Worm (Caenorhabditis elegans) whole organism, L1 larva: ENCODE data around the gene C04E6.13.

Experiments used
- C34B4.2 ChIP-seq: sonication (generic microtip); optimal IDR thresholded peaks from 2 replicates; lab custom pipeline; 2017; ENCODE audit warnings: mild to moderate bottlenecking, missing genetic modification characterization, missing compliant biosample characterization
- F16B12.6 ChIP-seq: fragments of 150-350 bp; optimal IDR thresholded peaks from 2 replicates; lab custom pipeline; 2014; ENCODE audit warnings: missing biosample characterization, missing genetic modification characterization
- Y116A8C.19 ChIP-seq: sonication (generic microtip); optimal IDR thresholded peaks from 2 replicates; lab custom pipeline; 2016; ENCODE audit warnings: missing compliant biosample characterization, missing genetic modification characterization, borderline replicate concordance
- aha-1 ChIP-seq: fragments of 150-350 bp; optimal IDR thresholded peaks from 2 replicates; lab custom pipeline; 2014; ENCODE audit warnings: missing biosample characterization, missing genetic modification characterization
- alr-1 ChIP-seq: fragments of 200-800 bp; sonication (Bioruptor generic); optimal IDR thresholded peaks from 2 replicates; lab custom pipeline; 2018; ENCODE audit warnings: borderline replicate concordance, mild to moderate bottlenecking, missing genetic modification characterization, missing compliant biosample characterization
- aly-2 ChIP-seq: fragments of 150-350 bp; optimal IDR thresholded peaks from 2 replicates; lab custom pipeline; 2014; ENCODE audit warnings: missing biosample characterization, missing genetic modification characterization
- ceh-8 ChIP-seq: fragments of 200-800 bp; sonication (Bioruptor generic); optimal IDR thresholded peaks from 2 replicates; lab custom pipeline; 2018; ENCODE audit warnings: mild to moderate bottlenecking, missing genetic modification characterization, moderate library complexity, missing compliant biosample characterization
- ceh-82 ChIP-seq, 3 experiments: fragments of 150-350 bp in 1 of 3; sonication (generic microtip) in 2 of 3; optimal IDR thresholded peaks; 2 replicates each; lab custom pipeline; 2014 to 2017; ENCODE audit warnings: missing biosample characterization in 3 of 3, missing genetic modification characterization in 3 of 3
- ceh-88 ChIP-seq: fragments of 200-800 bp; sonication (Bioruptor generic); IDR thresholded peaks from 2 replicates; pipeline ENCODE4 v1.3.6; 2022; ENCODE audit warnings: missing genetic modification characterization, missing compliant biosample characterization
- dpl-1 ChIP-seq, 3 experiments: fragments of 150-350 bp in 2 of 3; sonication (generic microtip) in 1 of 3; optimal IDR thresholded peaks; 2 replicates each; lab custom pipeline; 2014 to 2017; ENCODE audit warnings: missing biosample characterization in 3 of 3, missing genetic modification characterization in 3 of 3, missing genetic modification reagents in 3 of 3
- efl-1 ChIP-seq, 4 experiments: fragments of 150-350 bp; optimal IDR thresholded peaks in 3 of 4; peaks in 1 of 4; 1 replicate in 1 of 4; 2 replicates in 3 of 4; lab custom pipeline; 2014; ENCODE audit warnings: missing biosample characterization in 2 of 4, missing genetic modification characterization in 2 of 4, missing genetic modification reagents in 2 of 4
- egl-13 ChIP-seq: sonication (generic microtip); optimal IDR thresholded peaks from 2 replicates; lab custom pipeline; 2016; ENCODE audit warnings: missing genotype, missing genetic modification reagents, missing genetic modification characterization, missing compliant biosample characterization
- elt-2 ChIP-seq: sonication (generic microtip); optimal IDR thresholded peaks from 2 replicates; lab custom pipeline; 2016; ENCODE audit warnings: missing genetic modification characterization, mild to moderate bottlenecking, inconsistent platforms, missing compliant biosample characterization, missing genetic modification reagents
- elt-3 ChIP-seq, 6 experiments: fragments of 150-350 bp in 1 of 6; sonication (generic microtip); optimal IDR thresholded peaks; 2 replicates each; lab custom pipeline; 2017 to 2018; ENCODE audit warnings: missing biosample characterization in 6 of 6, missing genetic modification characterization in 6 of 6, inconsistent platforms in 1 of 6
- fkh-8 ChIP-seq: sonication (generic microtip); optimal IDR thresholded peaks from 2 replicates; lab custom pipeline; 2016; ENCODE audit warnings: mild to moderate bottlenecking, missing genetic modification characterization, missing compliant biosample characterization
- hlh-4 ChIP-seq: sonication (generic microtip); optimal IDR thresholded peaks from 2 replicates; lab custom pipeline; 2016; ENCODE audit warnings: mild to moderate bottlenecking, missing genetic modification characterization, missing compliant biosample characterization
- hpl-2 ChIP-seq: fragments of 150-350 bp; optimal IDR thresholded peaks from 2 replicates; lab custom pipeline; 2014; ENCODE audit warnings: missing biosample characterization, missing genetic modification reagents, missing genetic modification characterization
- irx-1 ChIP-seq: sonication (generic microtip); optimal IDR thresholded peaks from 2 replicates; lab custom pipeline; 2016; ENCODE audit warnings: missing genetic modification characterization, missing compliant biosample characterization
- jun-1 ChIP-seq: fragments of 150-350 bp; optimal IDR thresholded peaks from 2 replicates; lab custom pipeline; 2014; ENCODE audit warnings: missing biosample characterization, missing genetic modification reagents, missing genetic modification characterization
- lin-14 ChIP-seq: fragments of 200-800 bp; sonication (Bioruptor generic); optimal IDR thresholded peaks from 2 replicates; lab custom pipeline; 2018; ENCODE audit warnings: mild to moderate bottlenecking, missing genetic modification characterization, moderate library complexity, missing compliant biosample characterization
- lin-15B ChIP-seq: fragments of 150-350 bp; sonication (generic microtip); optimal IDR thresholded peaks from 3 replicates; lab custom pipeline; 2014; ENCODE audit warnings: missing biosample characterization, missing genetic modification characterization
- mdl-1 ChIP-seq, 2 experiments: fragments of 150-350 bp; optimal IDR thresholded peaks; 2 replicates each; lab custom pipeline; 2014 to 2017; ENCODE audit warnings: missing biosample characterization in 2 of 2, missing genetic modification characterization in 2 of 2, inconsistent platforms in 1 of 2
- mep-1 ChIP-seq: fragments of 150-350 bp; optimal IDR thresholded peaks from 2 replicates; lab custom pipeline; 2014; ENCODE audit warnings: missing biosample characterization, missing genetic modification characterization
- nhr-11 ChIP-seq: fragments of 150-350 bp; optimal IDR thresholded peaks from 2 replicates; lab custom pipeline; 2014; ENCODE audit warnings: missing biosample characterization, missing genetic modification characterization
- nhr-12 ChIP-seq: sonication (generic microtip); optimal IDR thresholded peaks from 2 replicates; lab custom pipeline; 2017; ENCODE audit warnings: missing biosample characterization, missing genetic modification characterization
- nhr-19 ChIP-seq: fragments of 200-800 bp; sonication (Bioruptor generic); conservative IDR thresholded peaks from 2 replicates; pipeline ENCODE4 v1.3.6; 2022; ENCODE audit warnings: missing genetic modification characterization, missing compliant biosample characterization
- nhr-20 ChIP-seq: sonication (generic microtip); optimal IDR thresholded peaks from 2 replicates; lab custom pipeline; 2016; ENCODE audit warnings: mild to moderate bottlenecking, missing genetic modification characterization, missing compliant biosample characterization
- nhr-28 ChIP-seq: fragments of 150-350 bp; optimal IDR thresholded peaks from 2 replicates; lab custom pipeline; 2014; ENCODE audit warnings: missing biosample characterization, missing genetic modification characterization
- nhr-47 ChIP-seq: sonication (generic microtip); optimal IDR thresholded peaks from 2 replicates; lab custom pipeline; 2016; ENCODE audit warnings: mild to moderate bottlenecking, missing genetic modification characterization, moderate library complexity, missing compliant biosample characterization
- pax-3 ChIP-seq: fragments of 200-800 bp; sonication (Bioruptor generic); optimal IDR thresholded peaks from 2 replicates; lab custom pipeline; 2018; ENCODE audit warnings: mild to moderate bottlenecking, missing genetic modification characterization, moderate library complexity, missing compliant biosample characterization
- skn-1 ChIP-seq: fragments of 150-350 bp; optimal IDR thresholded peaks from 2 replicates; lab custom pipeline; 2014; ENCODE audit warnings: missing biosample characterization, missing genetic modification characterization
- snu-23 ChIP-seq: sonication (generic microtip); optimal IDR thresholded peaks from 2 replicates; lab custom pipeline; 2016; ENCODE audit warnings: missing genetic modification characterization, missing compliant biosample characterization
- tlp-1 ChIP-seq: fragments of 150-350 bp; optimal IDR thresholded peaks from 2 replicates; lab custom pipeline; 2014; ENCODE audit warnings: missing biosample characterization, missing genetic modification characterization
- unc-86 ChIP-seq: sonication (generic microtip); optimal IDR thresholded peaks from 2 replicates; lab custom pipeline; 2016; ENCODE audit warnings: missing genetic modification characterization, missing compliant biosample characterization
- zag-1 ChIP-seq: fragments of 150-350 bp; optimal IDR thresholded peaks from 2 replicates; lab custom pipeline; 2014; ENCODE audit warnings: missing biosample characterization, missing genetic modification characterization

C04E6.13 gene

DNA sequence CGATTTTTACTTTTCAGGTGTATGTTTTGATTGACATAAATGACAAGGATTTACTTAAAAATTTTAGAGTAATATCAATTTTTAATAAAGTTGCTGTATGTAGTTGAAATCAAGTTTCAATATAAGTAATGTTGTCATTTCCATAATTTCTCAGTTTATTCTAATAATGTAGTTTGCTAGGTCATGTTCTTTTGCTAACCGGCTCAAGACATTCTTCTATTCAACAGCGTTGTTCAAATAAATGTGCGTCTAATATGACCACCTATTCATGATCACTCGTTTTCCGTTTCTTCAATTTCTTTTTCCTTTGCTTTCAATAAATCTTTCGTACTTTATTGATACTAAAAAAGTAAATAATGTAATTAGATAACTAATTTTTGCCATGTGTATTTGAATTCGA lies 32.5 kb upstream of the C04E6.13 start, which contains the start of gene C02G6.3:
C02G6.3 (plus strand) TSS at position 301 of the 400 bp plus-strand sequence.
- TF ChIP-seq egl-13 (tag; lab: Kevin White, UChicago) (no peak), zag-1 (tag; lab: Kevin White, UChicago) (no peak), snu-23 (GFP tag; lab: Kevin White, UChicago) (no peak), nhr-20 (tag; lab: Kevin White, UChicago) (no peak), pax-3 (tag; lab: Kevin White, UChicago) (no peak), irx-1 (tag; lab: Kevin White, UChicago) (no peak), tlp-1 (tag; lab: Kevin White, UChicago) (no peak), lin-15B (tag; lab: Kevin White, UChicago) (no peak), unc-86 (tag; lab: Kevin White, UChicago) (no peak), nhr-11 (tag; lab: Kevin White, UChicago) (no peak), aly-2 (tag; lab: Kevin White, UChicago) (no peak), skn-1 (tag; lab: Kevin White, UChicago) (no peak), dpl-1 (GFP tag; optimal IDR thresholded peaks at IDR 0.05; lab: Kevin White, UChicago) (no peak), mep-1 (tag; lab: Kevin White, UChicago) (no peak), ceh-88 (GFP tag; lab: Robert Waterston, UW) (no peak)

DNA sequence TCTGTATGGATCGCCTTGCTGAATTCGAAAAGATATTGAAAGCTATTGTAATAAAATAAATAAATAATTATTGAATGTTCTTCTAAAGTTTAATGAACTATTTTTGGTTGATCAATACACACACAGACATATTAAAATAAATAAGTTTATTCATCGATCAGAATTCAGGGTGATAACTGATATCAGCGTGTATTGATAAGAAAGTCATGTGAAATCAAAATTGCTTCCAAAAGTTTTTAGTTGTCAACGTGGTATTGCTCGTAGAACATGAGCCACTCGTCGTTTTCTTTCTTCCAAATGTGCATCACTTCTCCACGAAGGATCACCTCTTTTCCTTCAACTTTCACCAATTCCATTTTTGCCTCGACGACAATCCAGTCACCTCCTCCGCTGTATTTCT lies 30.1 kb upstream of the C04E6.13 start:
- peak; percentile 79 for TF ChIP-seq elt-2
- TF ChIP-seq alr-1 = no peak
- TF ChIP-seq hpl-2 (GFP tag; lab: Kevin White, UChicago) = no peak
- no peak for TF ChIP-seq pax-3 (tag; lab: Kevin White, UChicago)

ce11 chrV:5883735-5884134 lies 28.8 kb upstream of the C04E6.13 start, which contains the start of gene C04E6.8:
C04E6.8 (minus strand) TSS chrV:5883835.
- TF ChIP-seq C34B4.2 (tag; lab: Kevin White, UChicago) = no peak
- no peak for TF ChIP-seq nhr-19 (GFP tag; lab: Robert Waterston, UW)
- TF ChIP-seq Y116A8C.19 = no peak
- no peak for TF ChIP-seq dpl-1 (GFP tag; optimal IDR thresholded peaks at IDR 0.05; lab: Kevin White, UChicago)
- TF ChIP-seq mdl-1 (tag; optimal IDR thresholded peaks at IDR 0.05; lab: Kevin White, UChicago) = no peak
- no peak for TF ChIP-seq irx-1 (tag; lab: Kevin White, UChicago)
- no peak for TF ChIP-seq nhr-20 (tag; lab: Kevin White, UChicago)
- TF ChIP-seq nhr-12 = no peak
- no peak for TF ChIP-seq ceh-82 (tag; optimal IDR thresholded peaks at IDR 0.05; lab: Kevin White, UChicago)
- TF ChIP-seq hlh-4 = no peak
- no peak for TF ChIP-seq nhr-47 (tag; lab: Kevin White, UChicago)
- TF ChIP-seq jun-1 (tag; lab: Kevin White, UChicago) = no peak
- TF ChIP-seq nhr-28 (tag; lab: Kevin White, UChicago) = no peak
- TF ChIP-seq tlp-1 (tag; lab: Kevin White, UChicago) = no peak
- TF ChIP-seq lin-14 (GFP tag; lab: Kevin White, UChicago) = no peak
- no peak for TF ChIP-seq snu-23 (GFP tag; lab: Kevin White, UChicago)
- TF ChIP-seq aha-1 (tag; lab: Kevin White, UChicago) = no peak
- TF ChIP-seq F16B12.6 (tag; lab: Kevin White, UChicago) = no peak
- TF ChIP-seq elt-3 (tag; optimal IDR thresholded peaks at IDR 0.05; lab: Kevin White, UChicago) = no peak
- TF ChIP-seq fkh-8 (tag; lab: Kevin White, UChicago) = no peak
- TF ChIP-seq, all 84 proteins: peak for 0

DNA sequence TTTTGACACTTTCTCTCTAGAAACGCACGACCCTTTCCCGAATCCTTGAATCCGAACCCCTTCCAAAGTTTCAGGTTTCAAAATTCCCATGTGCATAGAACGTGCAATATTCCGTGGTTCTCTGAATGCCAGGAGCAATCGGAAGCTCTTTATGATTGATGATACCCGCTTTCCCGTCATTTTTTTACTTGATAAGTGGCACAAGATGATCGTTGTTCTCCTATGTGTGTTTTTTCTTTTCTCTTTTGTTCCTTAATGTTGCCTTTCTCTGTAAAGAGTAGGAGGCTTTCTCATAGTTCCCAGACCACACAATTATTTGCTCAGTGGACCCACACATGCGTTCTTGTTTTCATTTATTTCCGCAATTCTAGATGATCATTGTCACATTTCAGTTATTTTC lies 23.7 kb upstream of the C04E6.13 start:
- no peak for TF ChIP-seq ceh-8
- TF ChIP-seq unc-86 (tag; lab: Kevin White, UChicago) = no peak
- TF ChIP-seq efl-1 (optimal IDR thresholded peaks at IDR 0.05; lab: Kevin White, UChicago) = no peak
- peak in 1 of 2 experiments; percentile 86 for TF ChIP-seq efl-1 (GFP tag; optimal IDR thresholded peaks at IDR 0.05 in 1 of 2; lab: Kevin White, UChicago)
